Worm (Caenorhabditis elegans) whole organism, L3 larva: ENCODE measurements around the gene aptf-4.

Experiments used
- aly-2 ChIP-seq: fragments of 150-350 bp; optimal IDR thresholded peaks from 2 replicates; lab custom pipeline; 2014; ENCODE audit warnings: missing biosample characterization, missing genetic modification characterization
- ama-1 ChIP-seq: fragments of 150-350 bp; optimal IDR thresholded peaks from 2 replicates; lab custom pipeline; 2018
- ceh-16 ChIP-seq: sonication (generic microtip); optimal IDR thresholded peaks from 2 replicates; lab custom pipeline; 2017; ENCODE audit warnings: missing biosample characterization, missing genetic modification characterization
- ceh-28 ChIP-seq: fragments of 150-350 bp; optimal IDR thresholded peaks from 2 replicates; lab custom pipeline; 2014; ENCODE audit warnings: missing biosample characterization, missing genetic modification reagents, missing genetic modification characterization
- ceh-82 ChIP-seq: fragments of 150-350 bp; optimal IDR thresholded peaks from 2 replicates; lab custom pipeline; 2014; ENCODE audit warnings: missing biosample characterization, missing genetic modification characterization
- daf-12 ChIP-seq: fragments of 150-350 bp; optimal IDR thresholded peaks from 2 replicates; lab custom pipeline; 2014; ENCODE audit warnings: missing biosample characterization, missing genetic modification reagents, missing genetic modification characterization
- egl-27 ChIP-seq: sonication (generic microtip); optimal IDR thresholded peaks from 4 replicates; lab custom pipeline; 2017; ENCODE audit warnings: missing biosample characterization, missing genetic modification reagents, missing genetic modification characterization
- egl-5 ChIP-seq: fragments of 150-350 bp; optimal IDR thresholded peaks from 2 replicates; lab custom pipeline; 2017; ENCODE audit warnings: missing biosample characterization, missing genetic modification reagents, missing genetic modification characterization, inconsistent platforms
- elt-1 ChIP-seq: fragments of 150-350 bp; optimal IDR thresholded peaks from 2 replicates; lab custom pipeline; 2014; ENCODE audit warnings: missing biosample characterization, missing genetic modification characterization
- elt-2 ChIP-seq: sonication (generic microtip); optimal IDR thresholded peaks from 2 replicates; lab custom pipeline; 2016; ENCODE audit warnings: missing genetic modification reagents, mild to moderate bottlenecking, missing genetic modification characterization, missing compliant biosample characterization
- elt-3 ChIP-seq, 3 experiments: fragments of 150-350 bp in 1 of 3; sonication (generic microtip) in 2 of 3; optimal IDR thresholded peaks; 2 replicates in 2 of 3; 4 replicates in 1 of 3; lab custom pipeline; 2014 to 2017; ENCODE audit warnings: missing biosample characterization in 3 of 3, missing genetic modification characterization in 3 of 3
- eor-1 ChIP-seq, 2 experiments: fragments of 150-350 bp; optimal IDR thresholded peaks; 2 replicates each; lab custom pipeline; 2014 to 2018; ENCODE audit warnings: missing biosample characterization in 2 of 2, missing genetic modification characterization in 2 of 2
- fkh-10 ChIP-seq: sonication (generic microtip); optimal IDR thresholded peaks from 2 replicates; lab custom pipeline; 2017; ENCODE audit warnings: missing biosample characterization, missing genetic modification reagents, missing genetic modification characterization
- fkh-2 ChIP-seq: fragments of 150-350 bp; optimal IDR thresholded peaks from 2 replicates; lab custom pipeline; 2014; ENCODE audit warnings: missing biosample characterization, missing genetic modification reagents, missing genetic modification characterization
- fos-1 ChIP-seq: fragments of 150-350 bp; optimal IDR thresholded peaks from 2 replicates; lab custom pipeline; 2014; ENCODE audit warnings: missing biosample characterization, missing genetic modification characterization
- jun-1 ChIP-seq: fragments of 150-350 bp; optimal IDR thresholded peaks from 2 replicates; lab custom pipeline; 2014; ENCODE audit warnings: missing biosample characterization, missing genetic modification reagents, missing genetic modification characterization
- lin-15B ChIP-seq: fragments of 150-350 bp; optimal IDR thresholded peaks from 2 replicates; lab custom pipeline; 2014; ENCODE audit warnings: missing biosample characterization, missing genetic modification characterization
- lin-39 ChIP-seq: fragments of 150-350 bp; optimal IDR thresholded peaks from 2 replicates; lab custom pipeline; 2018; ENCODE audit warnings: missing biosample characterization, missing genetic modification reagents, missing genetic modification characterization
- lsy-12 ChIP-seq: sonication (generic microtip); optimal IDR thresholded peaks from 2 replicates; lab custom pipeline; 2016; ENCODE audit warnings: mild to moderate bottlenecking, missing genetic modification characterization, missing compliant biosample characterization
- mdl-1 ChIP-seq: fragments of 150-350 bp; optimal IDR thresholded peaks from 2 replicates; lab custom pipeline; 2014; ENCODE audit warnings: missing biosample characterization, missing genetic modification characterization
- nfya-1 ChIP-seq: sonication (generic microtip); optimal IDR thresholded peaks from 2 replicates; lab custom pipeline; 2017; ENCODE audit warnings: missing genetic modification characterization, mild to moderate bottlenecking, missing compliant biosample characterization, antibody characterized with exemption, moderate library complexity; ENCODE audit not compliant: insufficient read depth
- nhr-11 ChIP-seq: fragments of 150-350 bp; optimal IDR thresholded peaks from 2 replicates; lab custom pipeline; 2014; ENCODE audit warnings: missing biosample characterization, missing genetic modification characterization
- nhr-12 ChIP-seq: fragments of 150-350 bp; optimal IDR thresholded peaks from 2 replicates; lab custom pipeline; 2014; ENCODE audit warnings: missing biosample characterization, missing genetic modification characterization
- nhr-23 ChIP-seq: fragments of 150-350 bp; optimal IDR thresholded peaks from 2 replicates; lab custom pipeline; 2014; ENCODE audit warnings: missing biosample characterization, missing genetic modification reagents, missing genetic modification characterization
- nhr-237 ChIP-seq: fragments of 150-350 bp; optimal IDR thresholded peaks from 2 replicates; lab custom pipeline; 2014; ENCODE audit warnings: missing biosample characterization, missing genetic modification characterization
- nhr-25 ChIP-seq: sonication (generic microtip); optimal IDR thresholded peaks from 2 replicates; lab custom pipeline; 2017; ENCODE audit warnings: missing biosample characterization, missing genetic modification characterization
- nhr-28 ChIP-seq: fragments of 150-350 bp; optimal IDR thresholded peaks from 2 replicates; lab custom pipeline; 2014; ENCODE audit warnings: missing biosample characterization, missing genetic modification characterization
- nhr-43 ChIP-seq: sonication (generic microtip); optimal IDR thresholded peaks from 2 replicates; lab custom pipeline; 2016; ENCODE audit warnings: mild to moderate bottlenecking, missing genetic modification characterization, missing compliant biosample characterization; ENCODE audit not compliant: poor library complexity, severe bottlenecking
- nhr-76 ChIP-seq: fragments of 150-350 bp; sonication (generic microtip); optimal IDR thresholded peaks from 5 replicates; lab custom pipeline; 2014; ENCODE audit warnings: missing biosample characterization, missing genetic modification characterization
- nhr-77 ChIP-seq: fragments of 150-350 bp; optimal IDR thresholded peaks from 2 replicates; lab custom pipeline; 2014; ENCODE audit warnings: missing biosample characterization, missing genetic modification characterization
- pha-4 ChIP-seq: fragments of 150-350 bp; optimal IDR thresholded peaks from 2 replicates; lab custom pipeline; 2014; ENCODE audit warnings: missing biosample characterization, missing genetic modification reagents, missing genetic modification characterization
- sea-2 ChIP-seq: fragments of 150-350 bp; sonication (generic microtip); optimal IDR thresholded peaks from 4 replicates; lab custom pipeline; 2014; ENCODE audit warnings: missing biosample characterization, missing genetic modification reagents, missing genetic modification characterization
- skn-1 ChIP-seq: fragments of 150-350 bp; optimal IDR thresholded peaks from 2 replicates; lab custom pipeline; 2014; ENCODE audit warnings: missing biosample characterization, missing genetic modification characterization
- unc-39 ChIP-seq: sonication (generic microtip); optimal IDR thresholded peaks from 4 replicates; lab custom pipeline; 2017; ENCODE audit warnings: missing biosample characterization, missing genetic modification characterization
- unc-62 ChIP-seq: fragments of 150-350 bp; sonication (generic microtip); optimal IDR thresholded peaks from 4 replicates; lab custom pipeline; 2014; ENCODE audit warnings: missing biosample characterization, missing genetic modification reagents, missing genetic modification characterization
- zag-1 ChIP-seq: fragments of 150-350 bp; optimal IDR thresholded peaks from 2 replicates; lab custom pipeline; 2014; ENCODE audit warnings: missing biosample characterization, missing genetic modification characterization
- ztf-4 ChIP-seq: fragments of 150-350 bp; optimal IDR thresholded peaks from 2 replicates; lab custom pipeline; 2014; ENCODE audit warnings: missing biosample characterization, missing genetic modification characterization

aptf-4 gene

DNA sequence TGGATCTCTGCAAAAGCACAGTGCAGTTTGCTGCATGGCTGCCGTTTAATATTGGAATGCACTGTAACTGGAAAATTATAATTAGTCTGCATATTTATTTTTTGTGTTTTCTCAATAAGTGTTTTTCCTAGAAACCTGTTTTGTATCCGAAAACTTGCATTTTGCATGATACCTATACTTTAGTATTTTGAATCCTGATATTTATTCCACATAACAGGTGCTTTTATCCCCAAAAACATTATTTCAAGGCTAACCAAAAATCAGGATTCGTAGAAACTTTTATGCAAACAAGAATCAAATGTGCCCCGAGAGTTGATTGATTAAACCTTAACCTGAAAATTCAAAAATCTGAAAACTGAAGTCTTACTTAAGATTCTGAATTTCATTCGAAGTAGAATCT lies 19.8 kb downstream of the aptf-4 start:
- no peak for TF ChIP-seq nhr-77 (tag; lab: Kevin White, UChicago)
- no peak for TF ChIP-seq nhr-76 (tag; lab: Kevin White, UChicago)
- TF ChIP-seq fkh-2 (tag; lab: Kevin White, UChicago), result no peak
- no peak for TF ChIP-seq ztf-4
- TF ChIP-seq ceh-82, result no peak
- TF ChIP-seq elt-2, result no peak
- TF ChIP-seq nhr-28, result no peak
- no peak for TF ChIP-seq unc-62
- no peak for TF ChIP-seq skn-1 (tag; lab: Kevin White, UChicago)
- no peak for TF ChIP-seq nhr-43 (tag; lab: Kevin White, UChicago)
- TF ChIP-seq lsy-12 (tag; lab: Kevin White, UChicago), result no peak
- no peak for TF ChIP-seq zag-1 (tag; lab: Kevin White, UChicago)
- no peak for TF ChIP-seq aly-2 (tag; lab: Kevin White, UChicago)
- no peak for TF ChIP-seq jun-1 (tag; lab: Kevin White, UChicago)
- TF ChIP-seq, all 47 proteins: peak for 0

- TF ChIP-seq ceh-28, result no peak
- TF ChIP-seq lin-15B (tag; lab: Kevin White, UChicago), result no peak
- no peak for TF ChIP-seq nfya-1 (tag; lab: Kevin White, UChicago)
- no peak for TF ChIP-seq ceh-16 (tag; lab: Kevin White, UChicago)
- no peak for TF ChIP-seq ztf-4
- no peak for TF ChIP-seq nhr-25 (tag; lab: Kevin White, UChicago)
- TF ChIP-seq eor-1 (tag; optimal IDR thresholded peaks at IDR 0.05; lab: Kevin White, UChicago), result no peak
- no peak for TF ChIP-seq fkh-2 (tag; lab: Kevin White, UChicago)
- no peak for TF ChIP-seq mdl-1
- no peak for TF ChIP-seq jun-1 (tag; lab: Kevin White, UChicago)
- no peak for TF ChIP-seq ama-1
- TF ChIP-seq nhr-12, result no peak
- TF ChIP-seq egl-5 (tag; lab: Kevin White, UChicago), result no peak
- TF ChIP-seq egl-27 (tag; lab: Kevin White, UChicago), result no peak
- no peak for TF ChIP-seq pha-4
- no peak for TF ChIP-seq fos-1 (tag; lab: Kevin White, UChicago)
- no peak for TF ChIP-seq sea-2 (GFP tag; lab: Kevin White, UChicago)
- TF ChIP-seq elt-3 (tag; optimal IDR thresholded peaks at IDR 0.05; lab: Kevin White, UChicago), result no peak
- TF ChIP-seq fkh-10 (GFP tag; lab: Kevin White, UChicago), result no peak
- TF ChIP-seq ceh-82, result no peak
- TF ChIP-seq, all 47 proteins: peak for 0
Measured at ce11 chrII:8611330-8611729, 20.5 kb downstream of the aptf-4 start.

ce11 chrII:8612470-8612869 lies 21.7 kb downstream of the aptf-4 start, which contains the start of gene T22C8.1:
TSS of gene T22C8.1 (plus strand) at chrII:8612770.
- no peak for TF ChIP-seq nhr-11 (tag; lab: Kevin White, UChicago)
- no peak for TF ChIP-seq elt-3 (tag; optimal IDR thresholded peaks at IDR 0.05; lab: Kevin White, UChicago)
- TF ChIP-seq elt-1, result no peak
- no peak for TF ChIP-seq unc-39 (tag; lab: Kevin White, UChicago)
- TF ChIP-seq lin-15B (tag; lab: Kevin White, UChicago), result no peak
- TF ChIP-seq aly-2 (tag; lab: Kevin White, UChicago), result no peak
- TF ChIP-seq nhr-43 (tag; lab: Kevin White, UChicago), result no peak
- no peak for TF ChIP-seq eor-1 (tag; optimal IDR thresholded peaks at IDR 0.05; lab: Kevin White, UChicago)

DNA sequence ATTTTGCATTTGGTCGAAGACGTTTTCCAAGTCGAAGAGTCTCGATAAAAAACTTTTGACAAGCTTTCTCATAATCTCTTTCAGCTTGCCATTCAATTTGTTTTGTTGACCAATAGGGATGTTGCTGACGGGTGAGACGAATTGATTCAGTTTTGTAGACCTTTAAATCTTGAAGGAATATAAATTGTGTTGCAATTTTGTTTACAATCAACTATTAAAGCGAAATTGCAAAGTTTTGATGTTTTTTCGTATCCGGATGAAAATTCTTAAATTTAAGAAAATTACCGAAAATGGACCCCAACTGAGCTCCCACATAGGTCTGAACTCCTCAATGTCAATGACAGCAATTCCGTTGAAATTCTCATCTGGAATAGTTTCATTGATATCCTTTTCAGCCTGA lies 25.4 kb downstream of the aptf-4 start:
- TF ChIP-seq elt-1, result no peak
- TF ChIP-seq nhr-25 (tag; lab: Kevin White, UChicago), result no peak
- TF ChIP-seq nhr-23 (tag; lab: Kevin White, UChicago), result no peak
- TF ChIP-seq nhr-12, result no peak
- no peak for TF ChIP-seq elt-3 (tag; optimal IDR thresholded peaks at IDR 0.05; lab: Kevin White, UChicago)
- no peak for TF ChIP-seq daf-12 (tag; lab: Kevin White, UChicago)
- no peak for TF ChIP-seq nhr-237 (tag; lab: Kevin White, UChicago)
- no peak for TF ChIP-seq mdl-1
- TF ChIP-seq ztf-4, result no peak
- no peak for TF ChIP-seq lin-39 (tag; lab: Kevin White, UChicago)
- no peak for TF ChIP-seq fkh-2 (tag; lab: Kevin White, UChicago)
- TF ChIP-seq elt-2, result no peak
